Worm (Caenorhabditis elegans) whole organism, young adult: ENCODE results near the gene ZK795.3.

Experiments used
- D2030.7 ChIP-seq: fragments of 200-800 bp; sonication (Bioruptor generic); IDR thresholded peaks from 2 replicates; pipeline ENCODE4 v1.3.6; 2022; ENCODE audit warnings: missing genetic modification reagents, missing genetic modification characterization, missing compliant biosample characterization
- F10E7.11 ChIP-seq: sonication (generic microtip); optimal IDR thresholded peaks from 2 replicates; lab custom pipeline; 2017; ENCODE audit warnings: mild to moderate bottlenecking, missing genetic modification characterization, moderate library complexity, missing compliant biosample characterization
- F23B12.7 ChIP-seq: sonication (generic microtip); optimal IDR thresholded peaks from 2 replicates; lab custom pipeline; 2017; ENCODE audit warnings: missing genetic modification characterization, mild to moderate bottlenecking, missing compliant biosample characterization, antibody characterized with exemption, moderate library complexity; ENCODE audit not compliant: insufficient read depth
- F33H1.4 ChIP-seq: fragments of 200-800 bp; sonication (Bioruptor generic); IDR thresholded peaks from 2 replicates; pipeline ENCODE4 v1.3.6; 2022; ENCODE audit warnings: missing genetic modification reagents, missing genetic modification characterization, missing compliant biosample characterization
- F39B2.1 ChIP-seq: fragments of 200-800 bp; sonication (Bioruptor generic); IDR thresholded peaks from 2 replicates; pipeline ENCODE4 v1.3.6; 2022; ENCODE audit warnings: missing genetic modification reagents, missing genetic modification characterization, missing compliant biosample characterization
- F52B5.7 ChIP-seq: sonication (generic microtip); optimal IDR thresholded peaks from 2 replicates; lab custom pipeline; 2016; ENCODE audit warnings: mild to moderate bottlenecking, missing genetic modification characterization, missing compliant biosample characterization
- K11D2.4 ChIP-seq: fragments of 200-800 bp; sonication (Bioruptor generic); IDR thresholded peaks from 2 replicates; pipeline ENCODE4 v1.3.6; 2022; ENCODE audit warnings: missing genetic modification reagents, missing genetic modification characterization, missing compliant biosample characterization
- ZK185.1 ChIP-seq: sonication (generic microtip); optimal IDR thresholded peaks from 2 replicates; lab custom pipeline; 2016; ENCODE audit warnings: mild to moderate bottlenecking, missing genetic modification characterization, missing compliant biosample characterization; ENCODE audit not compliant: poor library complexity, severe bottlenecking
- akir-1 ChIP-seq: fragments of 200-800 bp; sonication (Bioruptor generic); optimal IDR thresholded peaks from 2 replicates; lab custom pipeline; 2018; ENCODE audit warnings: mild to moderate bottlenecking, missing genetic modification characterization, moderate library complexity, missing compliant biosample characterization
- ama-1 ChIP-seq, 3 experiments: fragments of 150-350 bp in 1 of 3; sonication (generic microtip) in 2 of 3; optimal IDR thresholded peaks; 2 replicates each; lab custom pipeline; 2014 to 2018; ENCODE audit warnings: missing biosample characterization in 2 of 3, missing genetic modification characterization in 2 of 3, missing genetic modification reagents in 2 of 3
- atf-7 ChIP-seq: sonication (generic microtip); optimal IDR thresholded peaks from 2 replicates; lab custom pipeline; 2017; ENCODE audit warnings: mild to moderate bottlenecking, missing genetic modification characterization, missing compliant biosample characterization
- athp-1 ChIP-seq: sonication (generic microtip); optimal IDR thresholded peaks from 2 replicates; lab custom pipeline; 2017; ENCODE audit warnings: mild to moderate bottlenecking, missing genetic modification characterization, missing compliant biosample characterization
- attf-3 ChIP-seq: fragments of 200-800 bp; sonication (Bioruptor generic); conservative IDR thresholded peaks from 2 replicates; pipeline ENCODE4 v1.3.6; 2022; ENCODE audit warnings: missing genetic modification reagents, missing genetic modification characterization, missing compliant biosample characterization
- bed-1 ChIP-seq: fragments of 200-800 bp; sonication (Bioruptor generic); IDR thresholded peaks from 2 replicates; pipeline ENCODE4 v1.3.6; 2022; ENCODE audit warnings: missing genetic modification reagents, missing genetic modification characterization, missing compliant biosample characterization
- bed-2 ChIP-seq: fragments of 200-800 bp; sonication (Bioruptor generic); IDR thresholded peaks from 2 replicates; pipeline ENCODE4 v1.3.6; 2022; ENCODE audit warnings: missing genetic modification reagents, missing genetic modification characterization, missing compliant biosample characterization
- ceh-40 ChIP-seq: fragments of 200-800 bp; sonication (Bioruptor generic); IDR thresholded peaks from 2 replicates; pipeline ENCODE4 v1.3.6; 2022; ENCODE audit warnings: missing genetic modification characterization, missing compliant biosample characterization
- ceh-58 ChIP-seq: fragments of 200-800 bp; sonication (Bioruptor generic); IDR thresholded peaks from 2 replicates; pipeline ENCODE4 v1.3.6; 2022; ENCODE audit warnings: missing genetic modification characterization, missing compliant biosample characterization
- ceh-79 ChIP-seq: sonication (generic microtip); optimal IDR thresholded peaks from 2 replicates; lab custom pipeline; 2017; ENCODE audit warnings: mild to moderate bottlenecking, missing genetic modification characterization, missing compliant biosample characterization
- die-1 ChIP-seq: sonication (generic microtip); optimal IDR thresholded peaks from 2 replicates; lab custom pipeline; 2016; ENCODE audit warnings: missing genotype, mild to moderate bottlenecking, missing genetic modification characterization, missing compliant biosample characterization
- dpff-1 ChIP-seq: sonication (generic microtip); optimal IDR thresholded peaks from 2 replicates; lab custom pipeline; 2017; ENCODE audit warnings: mild to moderate bottlenecking, missing genetic modification characterization, missing compliant biosample characterization
- egl-18 ChIP-seq: fragments of 200-800 bp; sonication (Bioruptor generic); IDR thresholded peaks from 2 replicates; pipeline ENCODE4 v1.3.6; 2022; ENCODE audit warnings: missing genetic modification reagents, missing genetic modification characterization, missing compliant biosample characterization
- egrh-3 ChIP-seq: fragments of 200-800 bp; sonication (Bioruptor generic); IDR thresholded peaks from 2 replicates; pipeline ENCODE4 v1.3.6; 2022; ENCODE audit warnings: missing genetic modification reagents, missing genetic modification characterization, missing compliant biosample characterization
- ets-4 ChIP-seq: fragments of 200-800 bp; sonication (Bioruptor generic); optimal IDR thresholded peaks from 2 replicates; lab custom pipeline; 2018; ENCODE audit warnings: mild to moderate bottlenecking, missing genetic modification characterization, missing compliant biosample characterization
- fkh-3 ChIP-seq: sonication (generic microtip); optimal IDR thresholded peaks from 2 replicates; lab custom pipeline; 2016; ENCODE audit warnings: mild to moderate bottlenecking, missing genetic modification characterization, missing compliant biosample characterization
- gei-17 ChIP-seq: fragments of 200-800 bp; sonication (Bioruptor generic); optimal IDR thresholded peaks from 2 replicates; lab custom pipeline; 2018; ENCODE audit warnings: mild to moderate bottlenecking, missing genetic modification characterization, missing compliant biosample characterization
- hlh-12 ChIP-seq: sonication (generic microtip); optimal IDR thresholded peaks from 2 replicates; lab custom pipeline; 2016; ENCODE audit warnings: missing genetic modification characterization, missing compliant biosample characterization
- hmg-1.2 ChIP-seq: fragments of 200-800 bp; sonication (Bioruptor generic); IDR thresholded peaks from 2 replicates; pipeline ENCODE4 v1.3.6; 2022; ENCODE audit warnings: missing genetic modification reagents, missing genetic modification characterization, missing compliant biosample characterization
- hrde-1 ChIP-seq: sonication (generic microtip); optimal IDR thresholded peaks from 2 replicates; lab custom pipeline; 2016; ENCODE audit warnings: missing genetic modification characterization, mild to moderate bottlenecking, missing compliant biosample characterization, moderate library complexity, missing genotype, missing genetic modification reagents, borderline replicate concordance
- hsf-1 ChIP-seq: fragments of 200-800 bp; sonication (Bioruptor generic); IDR thresholded peaks from 2 replicates; pipeline ENCODE4 v1.3.6; 2022; ENCODE audit warnings: missing genetic modification reagents, missing genetic modification characterization, missing compliant biosample characterization
- let-526 ChIP-seq: fragments of 200-800 bp; sonication (Bioruptor generic); IDR thresholded peaks from 2 replicates; pipeline ENCODE4 v1.3.6; 2022; ENCODE audit warnings: missing genetic modification reagents, missing genetic modification characterization, missing compliant biosample characterization
- lin-26 ChIP-seq: fragments of 200-800 bp; sonication (Bioruptor generic); IDR thresholded peaks from 2 replicates; pipeline ENCODE4 v1.3.6; 2022; ENCODE audit warnings: missing genetic modification reagents, missing genetic modification characterization, missing compliant biosample characterization
- lin-54 ChIP-seq: fragments of 200-800 bp; sonication (Bioruptor generic); optimal IDR thresholded peaks from 2 replicates; lab custom pipeline; 2018; ENCODE audit warnings: mild to moderate bottlenecking, missing genetic modification characterization, missing compliant biosample characterization
- lir-1 ChIP-seq: fragments of 200-800 bp; sonication (Bioruptor generic); conservative IDR thresholded peaks from 2 replicates; pipeline ENCODE4 v1.3.6; 2022; ENCODE audit warnings: missing genetic modification reagents, missing genetic modification characterization, missing compliant biosample characterization
- lsl-1 ChIP-seq: fragments of 200-800 bp; sonication (Bioruptor generic); optimal IDR thresholded peaks from 2 replicates; lab custom pipeline; 2018; ENCODE audit warnings: mild to moderate bottlenecking, missing genetic modification characterization, moderate library complexity, missing compliant biosample characterization
- madf-6 ChIP-seq: fragments of 200-800 bp; sonication (Bioruptor generic); IDR thresholded peaks from 2 replicates; pipeline ENCODE4 v1.3.6; 2022; ENCODE audit warnings: missing genetic modification reagents, missing genetic modification characterization, missing compliant biosample characterization
- mel-28 ChIP-seq: sonication (generic microtip); optimal IDR thresholded peaks from 2 replicates; lab custom pipeline; 2016; ENCODE audit warnings: borderline replicate concordance, mild to moderate bottlenecking, missing genetic modification characterization, missing compliant biosample characterization
- nhr-120 ChIP-seq: fragments of 200-800 bp; sonication (Bioruptor generic); IDR thresholded peaks from 2 replicates; pipeline ENCODE4 v1.3.6; 2022; ENCODE audit warnings: missing genetic modification characterization, missing compliant biosample characterization
- nhr-27 ChIP-seq: fragments of 200-800 bp; sonication (Bioruptor generic); optimal IDR thresholded peaks from 2 replicates; lab custom pipeline; 2018; ENCODE audit warnings: mild to moderate bottlenecking, missing genetic modification characterization, moderate library complexity, missing compliant biosample characterization
- nhr-80 ChIP-seq: sonication (generic microtip); optimal IDR thresholded peaks from 2 replicates; lab custom pipeline; 2016; ENCODE audit warnings: missing genetic modification characterization, missing compliant biosample characterization
- nhr-90 ChIP-seq: sonication (generic microtip); optimal IDR thresholded peaks from 2 replicates; lab custom pipeline; 2016; ENCODE audit warnings: missing genotype, mild to moderate bottlenecking, missing genetic modification characterization, missing compliant biosample characterization
- repo-1 ChIP-seq: sonication (generic microtip); optimal IDR thresholded peaks from 2 replicates; lab custom pipeline; 2017; ENCODE audit warnings: mild to moderate bottlenecking, missing genetic modification characterization, missing compliant biosample characterization
- rpc-1 ChIP-seq, 2 experiments: fragments of 150-350 bp in 1 of 2; sonication (generic microtip) in 1 of 2; optimal IDR thresholded peaks; 2 replicates each; lab custom pipeline; 2014 to 2018; ENCODE audit warnings: missing biosample characterization in 1 of 2, missing genetic modification characterization in 1 of 2, missing genetic modification reagents in 1 of 2, missing genotype in 1 of 2
- tbp1 ChIP-seq: fragments of 200-800 bp; sonication (Bioruptor generic); optimal IDR thresholded peaks from 2 replicates; lab custom pipeline; 2018; ENCODE audit warnings: mild to moderate bottlenecking, missing genetic modification characterization, missing compliant biosample characterization
- tlf-1 ChIP-seq: fragments of 200-800 bp; sonication (Bioruptor generic); optimal IDR thresholded peaks from 2 replicates; lab custom pipeline; 2018; ENCODE audit warnings: mild to moderate bottlenecking, missing genetic modification characterization, missing compliant biosample characterization
- zfh-2 ChIP-seq: fragments of 200-800 bp; sonication (Bioruptor generic); conservative IDR thresholded peaks from 2 replicates; pipeline ENCODE4 v1.3.6; 2022; ENCODE audit warnings: missing genetic modification reagents, missing genetic modification characterization, missing compliant biosample characterization
- ztf-18 ChIP-seq: sonication (generic microtip); optimal IDR thresholded peaks from 2 replicates; lab custom pipeline; 2016; ENCODE audit warnings: missing genotype, mild to moderate bottlenecking, missing genetic modification characterization, missing compliant biosample characterization
- ztf-22 ChIP-seq: fragments of 200-800 bp; sonication (Bioruptor generic); optimal IDR thresholded peaks from 2 replicates; lab custom pipeline; 2018; ENCODE audit warnings: mild to moderate bottlenecking, missing genetic modification characterization, moderate library complexity, missing compliant biosample characterization
- ztf-26 ChIP-seq: sonication (generic microtip); optimal IDR thresholded peaks from 2 replicates; lab custom pipeline; 2017; ENCODE audit warnings: missing genetic modification characterization, missing compliant biosample characterization

ZK795.3 gene

DNA sequence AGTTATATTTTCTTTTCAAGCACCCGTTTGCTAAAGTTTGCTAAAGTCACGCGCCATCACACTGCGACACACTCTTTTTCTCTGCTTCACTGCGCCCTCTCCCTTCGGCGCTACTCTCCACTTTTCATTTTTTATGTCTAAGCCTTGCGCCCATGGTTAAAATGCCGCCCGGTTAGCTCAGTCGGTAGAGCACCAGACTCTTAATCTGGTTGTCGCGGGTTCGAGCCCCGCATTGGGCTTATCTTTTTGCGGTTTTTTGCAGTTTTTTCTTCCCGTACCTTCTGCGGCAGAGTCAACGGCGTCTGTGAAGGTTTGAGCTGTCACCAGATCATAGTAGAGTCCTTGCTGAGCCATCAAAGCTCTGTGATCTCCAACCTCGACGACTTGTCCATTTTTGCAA lies 35.4 kb downstream of the ZK795.3 start (continued):
- no peak for TF ChIP-seq lir-1 (GFP tag; lab: Robert Waterston, UW)
- TF ChIP-seq athp-1 (tag; lab: Kevin White, UChicago), result peak; percentile 59
- 0 out of 2 replicates have a peak, but pooled peaks have one; percentile 11 for TF ChIP-seq hsf-1
- TF ChIP-seq hmg-1.2 (GFP tag; lab: Robert Waterston, UW), result peak; percentile 89
- peak; percentile 52 for TF ChIP-seq atf-7 (tag; lab: Kevin White, UChicago)
- TF ChIP-seq akir-1 (GFP tag; lab: Kevin White, UChicago), result peak; percentile 19
- no peak for TF ChIP-seq hrde-1 (tag; lab: Kevin White, UChicago)
- TF ChIP-seq ztf-22, result no peak
- TF ChIP-seq F23B12.7, result peak; percentile 89
- TF ChIP-seq nhr-80 (tag; lab: Kevin White, UChicago), result peak; percentile 55
- peak; percentile 1 for TF ChIP-seq hlh-12 (tag; lab: Kevin White, UChicago)
- TF ChIP-seq lin-54, result peak; percentile 64
- TF ChIP-seq die-1, result peak; percentile 90
- no peak for TF ChIP-seq ceh-58 (GFP tag; lab: Robert Waterston, UW)
- peak; percentile 97 for TF ChIP-seq tbp1 (GFP tag; lab: Kevin White, UChicago)
- peak; percentile 59 for TF ChIP-seq ZK185.1 (tag; lab: Kevin White, UChicago)
- peak; percentile 28 for TF ChIP-seq lsl-1 (GFP tag; lab: Kevin White, UChicago)
- no peak for TF ChIP-seq nhr-120 (GFP tag; lab: Robert Waterston, UW)
- no peak for TF ChIP-seq bed-1
- TF ChIP-seq D2030.7 (GFP tag; lab: Robert Waterston, UW), result peak; percentile 45
- peak; percentile 76 for TF ChIP-seq egrh-3 (GFP tag; lab: Robert Waterston, UW)
- no peak for TF ChIP-seq F10E7.11 (tag; lab: Kevin White, UChicago)
- TF ChIP-seq F39B2.1 (GFP tag; lab: Robert Waterston, UW), result no peak
- TF ChIP-seq nhr-90, result peak; percentile 78
- TF ChIP-seq ztf-26, result peak; percentile 59
- no peak for TF ChIP-seq bed-2
- TF ChIP-seq nhr-27 (tag; lab: Kevin White, UChicago), result peak; percentile 17
- TF ChIP-seq egl-18 (GFP tag; lab: Robert Waterston, UW), result no peak
- peak; percentile 11 for TF ChIP-seq mel-28 (tag; lab: Kevin White, UChicago)
- peak; percentile 72; the same call in 1 of the 2 replicates for TF ChIP-seq K11D2.4 (GFP tag; lab: Robert Waterston, UW)
- TF ChIP-seq repo-1 (tag; lab: Kevin White, UChicago), result peak; percentile 18
- peak; percentile 47; the same call in 1 of the 2 replicates for TF ChIP-seq madf-6 (GFP tag; lab: Robert Waterston, UW)
- peak; percentile 84 for TF ChIP-seq rpc-1 (optimal IDR thresholded peaks at IDR 0.05; lab: Kevin White, UChicago)
- TF ChIP-seq rpc-1 (tag; optimal IDR thresholded peaks at IDR 0.05; lab: Kevin White, UChicago), result peak; percentile 90
- TF ChIP-seq dpff-1, result no peak
- peak; percentile 62 for TF ChIP-seq ztf-18
- peak; percentile 4 for TF ChIP-seq gei-17 (GFP tag; lab: Kevin White, UChicago)
- TF ChIP-seq ceh-79 (tag; lab: Kevin White, UChicago), result no peak
- peak; percentile 71 for TF ChIP-seq zfh-2 (GFP tag; lab: Robert Waterston, UW)
- peak; percentile 66 for TF ChIP-seq attf-3 (GFP tag; lab: Robert Waterston, UW)
- no peak for TF ChIP-seq tlf-1 (GFP tag; lab: Kevin White, UChicago)
- TF ChIP-seq lin-26 (GFP tag; lab: Robert Waterston, UW), result peak; percentile 89
- peak; percentile 48 for TF ChIP-seq F52B5.7
- 0 out of 2 replicates have a peak, but pooled peaks have one; percentile 37 for TF ChIP-seq ceh-40 (GFP tag; lab: Robert Waterston, UW)
- TF ChIP-seq ets-4 (GFP tag; lab: Kevin White, UChicago), result no peak
- TF ChIP-seq let-526, result 0 out of 2 replicates have a peak, but pooled peaks have one; percentile 44
- no peak for TF ChIP-seq fkh-3 (tag; lab: Kevin White, UChicago)
- TF ChIP-seq F33H1.4 (GFP tag; lab: Robert Waterston, UW), result no peak; the same call in 1 of the 2 replicates
- no peak for TF ChIP-seq ama-1 (optimal IDR thresholded peaks at IDR 0.05; lab: Kevin White, UChicago)
- peak; percentile 68 to 88 for TF ChIP-seq ama-1 (GFP tag; optimal IDR thresholded peaks at IDR 0.05; lab: Kevin White, UChicago)
